Worm (Caenorhabditis elegans): ENCODE data around the gene ckc-1.

DNA sequence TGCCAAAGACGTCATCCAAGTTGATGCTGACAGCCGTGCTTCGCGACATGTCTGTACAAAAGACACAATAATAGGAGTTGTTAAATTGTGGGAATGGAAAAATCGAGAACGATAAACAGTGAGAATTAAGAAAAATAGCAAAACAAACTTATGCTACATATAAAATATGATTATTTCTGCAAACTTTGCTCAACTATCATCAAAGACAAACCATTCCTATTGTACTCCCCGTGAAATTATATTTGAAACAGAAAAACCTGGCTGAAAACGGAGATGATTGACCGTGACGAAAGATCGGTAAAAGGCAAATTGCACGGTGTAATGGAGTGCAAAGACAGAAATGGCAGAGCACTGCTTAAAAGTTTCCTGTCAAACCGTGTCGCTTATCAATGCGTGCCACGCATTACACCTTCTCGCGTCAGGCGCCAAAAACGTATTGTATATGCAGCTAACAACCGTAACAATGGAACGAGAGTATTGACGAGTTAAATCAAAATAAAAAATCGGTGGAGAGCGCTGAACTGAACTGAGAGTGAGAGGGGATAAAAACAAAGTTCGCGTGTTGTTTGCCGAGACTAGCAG, 34.7 kb downstream of the ckc-1 start, which contains the start of gene C18B2.5:
- TF ChIP-seq nhr-11 (tag; optimal IDR thresholded peaks at IDR 0.05) (no peak), nhr-71 (tag; optimal IDR thresholded peaks at IDR 0.05) (no peak), elt-3 (tag; optimal IDR thresholded peaks at IDR 0.05) (no peak), unc-62 (GFP tag; optimal IDR thresholded peaks at IDR 0.05) (no peak), skn-1 (tag; optimal IDR thresholded peaks at IDR 0.05) (no peak), mdl-1 (tag; optimal IDR thresholded peaks at IDR 0.05) (no peak), nhr-76 (tag; optimal IDR thresholded peaks at IDR 0.05) (no peak), lin-39 (tag; optimal IDR thresholded peaks at IDR 0.05) (no peak), fos-1 (tag; optimal IDR thresholded peaks at IDR 0.05) (no peak)

Measured in whole organism, L1 larva.